Worm (Caenorhabditis elegans) whole organism, young adult: Measurements from ENCODE around the gene F46G10.2.

Experiments
- B0019.2 ChIP-seq: fragments of 200-800 bp; sonication (Bioruptor generic); conservative IDR thresholded peaks from 2 replicates; pipeline ENCODE4 v1.3.6; 2022; ENCODE audit warnings: missing genetic modification reagents, missing genetic modification characterization, missing compliant biosample characterization
- B0035.1 ChIP-seq: sonication (generic microtip); optimal IDR thresholded peaks from 2 replicates; lab custom pipeline; 2016; ENCODE audit warnings: missing genetic modification characterization, mild to moderate bottlenecking, missing compliant biosample characterization, missing genotype, missing genetic modification reagents
- C17E4.6 ChIP-seq: fragments of 200-800 bp; sonication (Bioruptor generic); IDR thresholded peaks from 2 replicates; pipeline ENCODE4 v1.3.6; 2022; ENCODE audit warnings: missing genetic modification reagents, missing genetic modification characterization, missing compliant biosample characterization
- F10E7.11 ChIP-seq: sonication (generic microtip); optimal IDR thresholded peaks from 2 replicates; lab custom pipeline; 2017; ENCODE audit warnings: mild to moderate bottlenecking, missing genetic modification characterization, moderate library complexity, missing compliant biosample characterization
- F22D6.2 ChIP-seq: sonication (generic microtip); optimal IDR thresholded peaks from 2 replicates; lab custom pipeline; 2016; ENCODE audit warnings: mild to moderate bottlenecking, missing genetic modification characterization, missing compliant biosample characterization
- F39B2.1 ChIP-seq: fragments of 200-800 bp; sonication (Bioruptor generic); IDR thresholded peaks from 2 replicates; pipeline ENCODE4 v1.3.6; 2022; ENCODE audit warnings: missing genetic modification reagents, missing genetic modification characterization, missing compliant biosample characterization
- F49E8.2 ChIP-seq: sonication (generic microtip); optimal IDR thresholded peaks from 3 replicates; lab custom pipeline; 2017; ENCODE audit warnings: missing genetic modification characterization, mild to moderate bottlenecking, missing compliant biosample characterization, antibody characterized with exemption, moderate library complexity; ENCODE audit not compliant: insufficient read depth
- F55B11.4 ChIP-seq: sonication (generic microtip); optimal IDR thresholded peaks from 2 replicates; lab custom pipeline; 2016; ENCODE audit warnings: missing compliant biosample characterization, missing genetic modification characterization, borderline replicate concordance; ENCODE audit not compliant: insufficient read depth
- F57A8.1 ChIP-seq: fragments of 200-800 bp; sonication (Bioruptor generic); optimal IDR thresholded peaks from 2 replicates; lab custom pipeline; 2018; ENCODE audit warnings: mild to moderate bottlenecking, missing genetic modification characterization, moderate library complexity, missing compliant biosample characterization
- K11D2.4 ChIP-seq: fragments of 200-800 bp; sonication (Bioruptor generic); IDR thresholded peaks from 2 replicates; pipeline ENCODE4 v1.3.6; 2022; ENCODE audit warnings: missing genetic modification reagents, missing genetic modification characterization, missing compliant biosample characterization
- Y53G8AR.9 ChIP-seq: fragments of 200-800 bp; sonication (Bioruptor generic); conservative IDR thresholded peaks from 2 replicates; pipeline ENCODE4 v1.3.6; 2022; ENCODE audit warnings: missing genetic modification reagents, missing genetic modification characterization, missing compliant biosample characterization
- Y67H2A.10 ChIP-seq: fragments of 200-800 bp; sonication (Bioruptor generic); conservative IDR thresholded peaks from 2 replicates; pipeline ENCODE4 v1.3.6; 2022; ENCODE audit warnings: missing genetic modification reagents, missing genetic modification characterization, missing compliant biosample characterization
- ZK185.1 ChIP-seq: sonication (generic microtip); optimal IDR thresholded peaks from 2 replicates; lab custom pipeline; 2016; ENCODE audit warnings: mild to moderate bottlenecking, missing genetic modification characterization, missing compliant biosample characterization; ENCODE audit not compliant: poor library complexity, severe bottlenecking
- aptf-3 ChIP-seq: fragments of 200-800 bp; sonication (Bioruptor generic); IDR thresholded peaks from 2 replicates; pipeline ENCODE4 v1.3.6; 2022; ENCODE audit warnings: missing genetic modification characterization, missing compliant biosample characterization
- athp-1 ChIP-seq: sonication (generic microtip); optimal IDR thresholded peaks from 2 replicates; lab custom pipeline; 2017; ENCODE audit warnings: mild to moderate bottlenecking, missing genetic modification characterization, missing compliant biosample characterization
- attf-5 ChIP-seq: fragments of 200-800 bp; sonication (Bioruptor generic); optimal IDR thresholded peaks from 2 replicates; lab custom pipeline; 2018; ENCODE audit warnings: mild to moderate bottlenecking, missing genetic modification characterization, missing compliant biosample characterization
- bed-1 ChIP-seq: fragments of 200-800 bp; sonication (Bioruptor generic); IDR thresholded peaks from 2 replicates; pipeline ENCODE4 v1.3.6; 2022; ENCODE audit warnings: missing genetic modification reagents, missing genetic modification characterization, missing compliant biosample characterization
- bed-2 ChIP-seq: fragments of 200-800 bp; sonication (Bioruptor generic); IDR thresholded peaks from 2 replicates; pipeline ENCODE4 v1.3.6; 2022; ENCODE audit warnings: missing genetic modification reagents, missing genetic modification characterization, missing compliant biosample characterization
- cebp-1 ChIP-seq, 2 experiments: fragments of 200-800 bp in 1 of 2; sonication (Bioruptor generic) in 1 of 2; sonication (generic microtip) in 1 of 2; IDR thresholded peaks in 1 of 2; optimal IDR thresholded peaks in 1 of 2; 2 replicates each; pipeline versions ENCODE4 v1.3.6 to Lab custom; 2017 to 2022; ENCODE audit warnings: missing compliant biosample characterization in 2 of 2, missing genetic modification characterization in 2 of 2, mild to moderate bottlenecking in 1 of 2, missing genetic modification reagents in 1 of 2, moderate library complexity in 1 of 2
- ceh-27 ChIP-seq: fragments of 200-800 bp; sonication (Bioruptor generic); optimal IDR thresholded peaks from 2 replicates; lab custom pipeline; 2018; ENCODE audit warnings: mild to moderate bottlenecking, missing genetic modification characterization, moderate library complexity, missing compliant biosample characterization
- ceh-58 ChIP-seq: fragments of 200-800 bp; sonication (Bioruptor generic); IDR thresholded peaks from 2 replicates; pipeline ENCODE4 v1.3.6; 2022; ENCODE audit warnings: missing genetic modification characterization, missing compliant biosample characterization
- ceh-91 ChIP-seq: fragments of 200-800 bp; sonication (Bioruptor generic); IDR thresholded peaks from 2 replicates; pipeline ENCODE4 v1.3.6; 2022; ENCODE audit warnings: missing genetic modification reagents, missing genetic modification characterization, missing compliant biosample characterization
- die-1 ChIP-seq: sonication (generic microtip); optimal IDR thresholded peaks from 2 replicates; lab custom pipeline; 2016; ENCODE audit warnings: missing genotype, mild to moderate bottlenecking, missing genetic modification characterization, missing compliant biosample characterization
- dpl-1 ChIP-seq: fragments of 150-350 bp; optimal IDR thresholded peaks from 2 replicates; lab custom pipeline; 2014; ENCODE audit warnings: missing biosample characterization, missing genetic modification reagents, missing genetic modification characterization
- egl-44 ChIP-seq: fragments of 200-800 bp; sonication (Bioruptor generic); IDR thresholded peaks from 2 replicates; pipeline ENCODE4 v1.3.6; 2022; ENCODE audit warnings: missing genetic modification reagents, missing genetic modification characterization, missing compliant biosample characterization
- fkh-3 ChIP-seq: sonication (generic microtip); optimal IDR thresholded peaks from 2 replicates; lab custom pipeline; 2016; ENCODE audit warnings: mild to moderate bottlenecking, missing genetic modification characterization, missing compliant biosample characterization
- gei-17 ChIP-seq: fragments of 200-800 bp; sonication (Bioruptor generic); optimal IDR thresholded peaks from 2 replicates; lab custom pipeline; 2018; ENCODE audit warnings: mild to moderate bottlenecking, missing genetic modification characterization, missing compliant biosample characterization
- hlh-12 ChIP-seq: sonication (generic microtip); optimal IDR thresholded peaks from 2 replicates; lab custom pipeline; 2016; ENCODE audit warnings: missing genetic modification characterization, missing compliant biosample characterization
- hlh-26 ChIP-seq: fragments of 200-800 bp; sonication (Bioruptor generic); conservative IDR thresholded peaks from 2 replicates; pipeline ENCODE4 v1.3.6; 2022; ENCODE audit warnings: missing genetic modification reagents, missing genetic modification characterization, missing compliant biosample characterization
- hmg-1.2 ChIP-seq: fragments of 200-800 bp; sonication (Bioruptor generic); IDR thresholded peaks from 2 replicates; pipeline ENCODE4 v1.3.6; 2022; ENCODE audit warnings: missing genetic modification reagents, missing genetic modification characterization, missing compliant biosample characterization
- let-526 ChIP-seq: fragments of 200-800 bp; sonication (Bioruptor generic); IDR thresholded peaks from 2 replicates; pipeline ENCODE4 v1.3.6; 2022; ENCODE audit warnings: missing genetic modification reagents, missing genetic modification characterization, missing compliant biosample characterization
- lin-54 ChIP-seq: fragments of 200-800 bp; sonication (Bioruptor generic); optimal IDR thresholded peaks from 2 replicates; lab custom pipeline; 2018; ENCODE audit warnings: mild to moderate bottlenecking, missing genetic modification characterization, missing compliant biosample characterization
- lir-1 ChIP-seq: fragments of 200-800 bp; sonication (Bioruptor generic); conservative IDR thresholded peaks from 2 replicates; pipeline ENCODE4 v1.3.6; 2022; ENCODE audit warnings: missing genetic modification reagents, missing genetic modification characterization, missing compliant biosample characterization
- lsy-27 ChIP-seq: sonication (generic microtip); optimal IDR thresholded peaks from 2 replicates; lab custom pipeline; 2017; ENCODE audit warnings: missing genetic modification characterization, mild to moderate bottlenecking, missing compliant biosample characterization, antibody characterized with exemption, missing genotype, borderline replicate concordance; ENCODE audit not compliant: insufficient read depth
- madf-6 ChIP-seq: fragments of 200-800 bp; sonication (Bioruptor generic); IDR thresholded peaks from 2 replicates; pipeline ENCODE4 v1.3.6; 2022; ENCODE audit warnings: missing genetic modification reagents, missing genetic modification characterization, missing compliant biosample characterization
- madf-8 ChIP-seq: fragments of 200-800 bp; sonication (Bioruptor generic); conservative IDR thresholded peaks from 2 replicates; pipeline ENCODE4 v1.3.6; 2022; ENCODE audit warnings: missing genetic modification reagents, missing genetic modification characterization, missing compliant biosample characterization
- nfya-1 ChIP-seq: sonication (generic microtip); optimal IDR thresholded peaks from 2 replicates; lab custom pipeline; 2017; ENCODE audit warnings: antibody characterized with exemption, missing compliant biosample characterization, missing genetic modification characterization, borderline replicate concordance; ENCODE audit not compliant: insufficient read depth
- nfyb-1 ChIP-seq: fragments of 200-800 bp; sonication (Bioruptor generic); IDR thresholded peaks from 2 replicates; pipeline ENCODE4 v1.3.6; 2022; ENCODE audit warnings: missing genetic modification reagents, missing genetic modification characterization, missing compliant biosample characterization
- nhr-120 ChIP-seq: fragments of 200-800 bp; sonication (Bioruptor generic); IDR thresholded peaks from 2 replicates; pipeline ENCODE4 v1.3.6; 2022; ENCODE audit warnings: missing genetic modification characterization, missing compliant biosample characterization
- nhr-80 ChIP-seq: sonication (generic microtip); optimal IDR thresholded peaks from 2 replicates; lab custom pipeline; 2016; ENCODE audit warnings: missing genetic modification characterization, missing compliant biosample characterization
- repo-1 ChIP-seq: sonication (generic microtip); optimal IDR thresholded peaks from 2 replicates; lab custom pipeline; 2017; ENCODE audit warnings: mild to moderate bottlenecking, missing genetic modification characterization, missing compliant biosample characterization
- tlf-1 ChIP-seq: fragments of 200-800 bp; sonication (Bioruptor generic); optimal IDR thresholded peaks from 2 replicates; lab custom pipeline; 2018; ENCODE audit warnings: mild to moderate bottlenecking, missing genetic modification characterization, missing compliant biosample characterization
- unc-130 ChIP-seq: sonication (generic microtip); optimal IDR thresholded peaks from 2 replicates; lab custom pipeline; 2016; ENCODE audit warnings: missing genetic modification reagents, missing genetic modification characterization, missing compliant biosample characterization
- xnd-1 ChIP-seq: sonication (generic microtip); optimal IDR thresholded peaks from 2 replicates; lab custom pipeline; 2016; ENCODE audit warnings: missing genotype, missing genetic modification reagents, missing genetic modification characterization, missing compliant biosample characterization
- ztf-18 ChIP-seq: sonication (generic microtip); optimal IDR thresholded peaks from 2 replicates; lab custom pipeline; 2016; ENCODE audit warnings: missing genotype, mild to moderate bottlenecking, missing genetic modification characterization, missing compliant biosample characterization
- ztf-26 ChIP-seq: sonication (generic microtip); optimal IDR thresholded peaks from 2 replicates; lab custom pipeline; 2017; ENCODE audit warnings: missing genetic modification characterization, missing compliant biosample characterization

Gene F46G10.2

DNA sequence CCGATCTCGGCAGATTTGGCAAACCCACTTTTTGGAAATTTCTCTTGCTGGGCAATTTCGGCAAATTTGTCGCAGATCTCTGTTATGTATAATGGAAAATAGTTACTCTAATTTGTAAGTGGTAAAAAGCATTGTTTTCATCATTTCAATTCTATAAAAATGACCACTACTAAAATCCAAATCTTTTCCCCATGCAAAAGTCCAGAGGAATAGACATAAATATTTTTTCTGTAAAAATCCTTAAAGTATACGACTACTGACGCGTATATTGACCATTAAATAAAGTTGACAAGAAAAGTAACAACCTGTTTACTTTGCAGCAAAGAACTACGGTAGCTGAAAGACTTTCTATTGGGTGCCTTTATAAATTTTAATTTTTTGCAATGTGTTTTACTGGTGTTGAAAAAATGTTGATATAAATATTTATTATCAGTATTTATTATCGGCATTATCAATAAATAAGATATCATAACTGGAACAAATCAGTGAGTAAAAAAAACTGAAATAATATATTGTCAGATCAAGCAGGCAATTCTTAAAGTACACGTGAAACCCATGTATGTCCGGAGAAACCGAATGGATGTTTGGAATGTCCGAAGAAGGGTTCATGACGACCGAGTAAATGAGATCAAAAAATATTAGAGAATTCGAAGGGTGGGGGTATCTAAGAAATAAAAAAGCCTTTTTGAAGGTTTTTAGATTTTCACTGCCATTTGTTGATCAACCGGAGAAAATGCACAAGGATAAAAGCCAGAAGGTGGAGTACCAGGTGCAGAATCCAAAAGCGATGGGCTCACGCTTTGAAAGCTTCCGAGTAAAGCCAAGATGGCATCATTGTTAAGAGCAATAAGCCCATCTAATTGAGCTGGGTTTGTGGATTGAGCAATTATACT is 26.7 kb downstream of the F46G10.2 start (continued):
- no peak for TF ChIP-seq fkh-3
- TF ChIP-seq gei-17 (GFP tag; lab: Kevin White, UChicago), result peak; percentile 67
- peak; percentile 80 for TF ChIP-seq Y53G8AR.9 (GFP tag; lab: Robert Waterston, UW)
- no peak for TF ChIP-seq bed-1 (GFP tag; lab: Robert Waterston, UW)
- TF ChIP-seq ceh-27 (GFP tag; lab: Kevin White, UChicago), result no peak
- peak; percentile 54; the same call in 1 of the 2 replicates for TF ChIP-seq K11D2.4 (GFP tag; lab: Robert Waterston, UW)
- TF ChIP-seq cebp-1 (GFP tag; IDR thresholded peaks at IDR 0.05; lab: Robert Waterston, UW), result no peak
- TF ChIP-seq cebp-1 (tag; optimal IDR thresholded peaks at IDR 0.05; lab: Kevin White, UChicago), result peak; percentile 67
- peak; percentile 7 for TF ChIP-seq athp-1
- TF ChIP-seq nhr-80 (tag; lab: Kevin White, UChicago), result peak; percentile 44
- TF ChIP-seq ztf-26 (tag; lab: Kevin White, UChicago), result peak; percentile 61
- TF ChIP-seq nhr-120 (GFP tag; lab: Robert Waterston, UW), result no peak
- TF ChIP-seq lsy-27, result no peak
- TF ChIP-seq C17E4.6, result no peak
- no peak for TF ChIP-seq B0019.2
- TF ChIP-seq F10E7.11 (tag; lab: Kevin White, UChicago), result no peak
- peak; percentile 1 for TF ChIP-seq lin-54 (GFP tag; lab: Kevin White, UChicago)
- TF ChIP-seq nfyb-1, result peak; percentile 83
- no peak for TF ChIP-seq nfya-1
- no peak for TF ChIP-seq F49E8.2 (tag; lab: Kevin White, UChicago)
- TF ChIP-seq lir-1 (GFP tag; lab: Robert Waterston, UW), result 0 out of 2 replicates have a peak, but pooled peaks have one; percentile 26
- no peak for TF ChIP-seq unc-130 (GFP tag; lab: Kevin White, UChicago)
- no peak for TF ChIP-seq let-526 (GFP tag; lab: Robert Waterston, UW)
- TF ChIP-seq F39B2.1, result no peak
- TF ChIP-seq F22D6.2, result peak; percentile 62
- peak; percentile 88 for TF ChIP-seq repo-1 (tag; lab: Kevin White, UChicago)
- peak; percentile 13 for TF ChIP-seq die-1 (tag; lab: Kevin White, UChicago)
- TF ChIP-seq egl-44 (GFP tag; lab: Robert Waterston, UW), result no peak
- no peak for TF ChIP-seq F57A8.1 (GFP tag; lab: Kevin White, UChicago)
- peak; percentile 43 for TF ChIP-seq attf-5
- TF ChIP-seq madf-8 (GFP tag; lab: Robert Waterston, UW), result no peak
- peak; percentile 36; the same call in 1 of the 2 replicates for TF ChIP-seq madf-6 (GFP tag; lab: Robert Waterston, UW)
- no peak for TF ChIP-seq ztf-18 (tag; lab: Kevin White, UChicago)
- no peak for TF ChIP-seq hlh-26 (GFP tag; lab: Robert Waterston, UW)
- no peak for TF ChIP-seq hmg-1.2 (GFP tag; lab: Robert Waterston, UW)
- TF ChIP-seq bed-2 (GFP tag; lab: Robert Waterston, UW), result no peak
- TF ChIP-seq xnd-1 (tag; lab: Kevin White, UChicago), result no peak
- no peak for TF ChIP-seq aptf-3 (GFP tag; lab: Robert Waterston, UW)
- no peak for TF ChIP-seq ceh-58 (GFP tag; lab: Robert Waterston, UW)
- peak; percentile 45 for TF ChIP-seq ZK185.1 (tag; lab: Kevin White, UChicago)
- TF ChIP-seq dpl-1 (GFP tag; lab: Kevin White, UChicago), result no peak
- TF ChIP-seq ceh-91, result no peak
- no peak for TF ChIP-seq F55B11.4 (tag; lab: Kevin White, UChicago)
- TF ChIP-seq B0035.1 (tag; lab: Kevin White, UChicago), result peak; percentile 19
- TF ChIP-seq Y67H2A.10 (GFP tag; lab: Robert Waterston, UW), result no peak
- TF ChIP-seq hlh-12 (tag; lab: Kevin White, UChicago), result no peak
- TF ChIP-seq tlf-1 (GFP tag; lab: Kevin White, UChicago), result peak; percentile 39
